Worm (Caenorhabditis elegans): ENCODE measurements around the gene clc-7.

DNA sequence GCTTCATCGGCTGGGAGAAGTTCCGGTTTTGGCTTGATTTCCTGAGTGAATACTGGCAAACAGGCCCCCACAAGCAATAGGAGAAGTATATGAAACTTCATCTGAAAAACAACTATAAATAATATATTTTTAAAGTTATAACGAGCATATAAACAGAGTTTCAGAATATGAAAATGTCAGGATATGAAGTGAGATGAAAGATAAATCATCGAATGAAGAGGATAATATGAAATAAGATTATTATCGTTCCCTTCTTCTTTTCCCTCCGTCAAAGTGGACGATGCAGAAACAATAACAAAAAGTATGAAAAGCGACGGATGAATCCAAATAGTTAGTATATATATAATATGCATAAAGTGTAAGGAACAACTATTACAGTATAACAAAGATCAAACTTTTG lies 29.1 kb downstream of the clc-7 start, which contains the start of gene acn-1:
- TF ChIP-seq ztf-29 (GFP tag; IDR thresholded peaks at IDR 0.05) = no peak
- TF ChIP-seq ztf-23 (GFP tag; IDR thresholded peaks at IDR 0.05) = no peak
- TF ChIP-seq T22C8.4 (GFP tag; IDR thresholded peaks at IDR 0.05) = no peak
- TF ChIP-seq flt-1 (GFP tag; IDR thresholded peaks at IDR 0.05) = no peak
- no peak for TF ChIP-seq med-1 (GFP tag; optimal IDR thresholded peaks at IDR 0.05; ENCODE audit: insufficient read depth)
- no peak for TF ChIP-seq cog-1 (tag; optimal IDR thresholded peaks at IDR 0.05)
- no peak for TF ChIP-seq tab-1 (GFP tag; IDR thresholded peaks at IDR 0.05)
- TF ChIP-seq ref-1 (GFP tag; conservative IDR thresholded peaks at IDR 0.05) = no peak
- TF ChIP-seq klf-2 (GFP tag; conservative IDR thresholded peaks at IDR 0.05) = no peak

All from whole organism, midembryonic.